Worm (Caenorhabditis elegans): ENCODE results near the gene dlc-1.

Gene dlc-1

DNA sequence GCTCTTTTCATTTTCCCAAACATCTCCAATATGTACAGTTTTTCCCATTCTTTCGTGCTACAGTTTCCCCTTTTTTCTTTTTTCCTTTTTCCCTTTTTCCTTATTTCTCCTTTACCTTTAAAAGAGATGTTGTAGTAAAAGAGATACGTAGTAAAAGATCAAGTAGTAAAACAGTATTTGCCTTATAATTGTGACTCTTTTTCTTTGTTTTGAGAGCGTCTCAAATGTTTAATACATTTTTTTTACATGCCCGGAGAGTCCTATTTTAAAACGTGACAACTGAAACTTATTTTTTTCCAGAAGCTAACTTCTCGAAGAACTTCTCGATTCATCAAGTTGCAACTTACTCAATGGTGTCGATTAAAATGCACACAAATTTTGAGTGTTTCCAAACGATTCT lies 44.3 kb upstream of the dlc-1 start, which contains the start of gene F23F12.12:
TSS of gene F23F12.12 (plus strand) at position 301 of the 400 bp plus-strand sequence.
- no peak for TF ChIP-seq lin-14 (GFP tag; optimal IDR thresholded peaks at IDR 0.05)
- TF ChIP-seq fkh-4 (tag; optimal IDR thresholded peaks at IDR 0.05; ENCODE audit: borderline replicate concordance) = no peak
- no peak for TF ChIP-seq nhr-47 (tag; optimal IDR thresholded peaks at IDR 0.05)
- no peak for TF ChIP-seq lir-3 (tag; optimal IDR thresholded peaks at IDR 0.05; ENCODE audit: poor library complexity)
- TF ChIP-seq ceh-88 (GFP tag; IDR thresholded peaks at IDR 0.05) = no peak
- TF ChIP-seq sptf-1 (tag; optimal IDR thresholded peaks at IDR 0.05) = no peak
- no peak for TF ChIP-seq unc-98 (GFP tag; IDR thresholded peaks at IDR 0.05)
- TF ChIP-seq ceh-63 (GFP tag; optimal IDR thresholded peaks at IDR 0.05) = no peak
- no peak for TF ChIP-seq tbx-2 (tag; optimal IDR thresholded peaks at IDR 0.05)
- TF ChIP-seq egl-13 (tag; optimal IDR thresholded peaks at IDR 0.05) = no peak

DNA sequence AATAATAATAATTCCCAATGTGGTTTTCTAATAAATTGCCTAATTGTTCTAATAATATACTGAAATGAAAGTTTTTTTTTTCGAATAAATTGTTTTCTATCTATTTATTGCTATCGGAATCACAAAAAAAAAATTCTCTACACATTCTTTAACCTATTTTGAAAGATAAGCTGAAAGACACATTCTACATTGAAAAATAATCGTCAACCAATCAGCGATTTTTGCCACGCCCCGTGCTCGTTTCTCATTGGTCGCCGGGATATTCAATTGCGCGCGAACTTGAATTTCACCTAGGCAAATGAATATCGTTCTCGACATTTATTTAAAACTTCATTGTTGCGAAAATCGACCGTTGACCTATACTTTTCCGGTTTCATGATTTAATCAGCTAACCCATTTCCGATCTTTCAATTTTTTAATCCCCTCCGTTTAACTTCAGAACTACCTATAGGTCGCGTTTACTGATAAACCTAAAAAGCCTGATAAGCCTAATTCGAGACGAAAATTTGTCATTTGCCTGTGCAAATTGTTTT lies 36.5 kb upstream of the dlc-1 start, which contains the start of gene F23F12.3:
TSS of gene F23F12.3 (plus strand) at position 483 of the 533 bp plus-strand sequence.
- no peak for TF ChIP-seq isw-1 (GFP tag; IDR thresholded peaks at IDR 0.05)
- TF ChIP-seq nhr-20 (tag; optimal IDR thresholded peaks at IDR 0.05) = no peak
- TF ChIP-seq swsn-7 (tag; optimal IDR thresholded peaks at IDR 0.05) = no peak
- TF ChIP-seq elt-2 (tag; optimal IDR thresholded peaks at IDR 0.05) = peak; percentile 32
- no peak for TF ChIP-seq hlh-17 (GFP tag; optimal IDR thresholded peaks at IDR 0.05; ENCODE audit: borderline replicate concordance)
- TF ChIP-seq C16A3.4 (tag; optimal IDR thresholded peaks at IDR 0.05) = no peak

DNA sequence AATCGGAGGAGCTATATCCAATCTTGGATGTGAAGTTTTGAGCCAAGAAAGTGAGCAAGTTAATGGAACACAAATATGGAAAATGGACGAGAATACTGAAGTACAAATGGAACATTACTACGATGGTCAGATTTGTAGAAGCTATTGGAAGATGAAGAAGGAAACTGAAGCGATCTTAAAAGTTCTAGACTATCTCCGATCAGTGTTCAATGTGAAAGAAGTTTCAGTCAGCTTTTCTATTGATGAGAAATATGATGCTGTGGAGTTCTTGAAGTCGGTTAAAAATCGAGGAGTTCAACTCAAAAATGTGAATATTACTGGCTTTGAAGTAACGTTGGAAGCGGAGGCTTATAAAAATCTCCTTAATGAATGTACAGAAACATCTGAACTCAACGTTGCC lies 35.5 kb upstream of the dlc-1 start:
- TF ChIP-seq efl-1 (optimal IDR thresholded peaks at IDR 0.05) (no peak), efl-1 (GFP tag; optimal IDR thresholded peaks at IDR 0.05 in 1 of 2) (peak in 1 of 2 experiments; percentile 71), unc-86 (tag; optimal IDR thresholded peaks at IDR 0.05) (no peak), sptf-1 (tag; optimal IDR thresholded peaks at IDR 0.05) (no peak)

- TF ChIP-seq efl-3 (GFP tag; optimal IDR thresholded peaks at IDR 0.05) (no peak), pax-3 (tag; optimal IDR thresholded peaks at IDR 0.05) (no peak), fos-1 (tag; optimal IDR thresholded peaks at IDR 0.05) (no peak), tbx-2 (tag; optimal IDR thresholded peaks at IDR 0.05) (no peak), pag-3 (tag; optimal IDR thresholded peaks at IDR 0.05; ENCODE audit: borderline replicate concordance, insufficient read depth) (no peak), jun-1 (tag; optimal IDR thresholded peaks at IDR 0.05) (no peak), nhr-28 (tag; optimal IDR thresholded peaks at IDR 0.05) (no peak), ceh-8 (GFP tag; optimal IDR thresholded peaks at IDR 0.05) (no peak), grh-1 (GFP tag; IDR thresholded peaks at IDR 0.05) (no peak), hlh-4 (tag; optimal IDR thresholded peaks at IDR 0.05) (no peak), fkh-4 (tag; optimal IDR thresholded peaks at IDR 0.05; ENCODE audit: borderline replicate concordance) (no peak)
Observed at ce11 chrIII:6498176-6498575, 34.6 kb upstream of the dlc-1 start, which contains the start of gene sdz-15. Gene sdz-15 (plus strand): TSS chrIII:6498476.

DNA sequence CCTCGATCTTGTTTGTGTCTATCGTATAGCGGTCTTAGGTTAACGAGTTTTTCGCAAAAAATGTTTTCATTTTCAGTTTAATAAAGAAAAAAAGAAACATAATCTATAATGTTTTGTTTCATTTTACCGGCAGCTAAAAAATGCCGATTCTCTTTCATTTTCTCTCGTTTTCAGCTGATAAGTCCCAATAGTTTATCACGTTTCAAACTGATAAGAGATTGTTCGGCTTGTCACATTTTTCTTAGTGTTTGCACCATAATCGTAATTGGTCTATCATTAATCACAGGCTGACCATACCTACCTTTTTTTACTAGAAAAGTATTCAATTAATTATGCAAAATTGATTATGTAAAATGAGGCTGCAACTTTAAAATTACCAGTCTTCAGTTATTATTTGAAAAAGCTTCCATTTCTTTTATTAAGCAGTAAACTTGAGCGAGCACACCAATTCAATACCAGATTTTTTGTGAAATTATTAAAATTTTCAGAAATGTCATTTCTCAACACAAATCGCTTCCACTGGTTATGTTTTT lies 31.7 kb upstream of the dlc-1 start, which contains the start of gene F23F12.13:
TSS of gene F23F12.13 (plus strand) at position 483 of the 533 bp plus-strand sequence.
- TF ChIP-seq elt-2 (tag; optimal IDR thresholded peaks at IDR 0.05) (peak; percentile 84), efl-1 (optimal IDR thresholded peaks at IDR 0.05) (no peak), efl-1 (GFP tag; optimal IDR thresholded peaks at IDR 0.05 in 1 of 2) (peak in 1 of 2 experiments; percentile 69), rnt-1 (tag; optimal IDR thresholded peaks at IDR 0.05) (no peak), Y116A8C.19 (tag; optimal IDR thresholded peaks at IDR 0.05; ENCODE audit: borderline replicate concordance) (no peak)

DNA sequence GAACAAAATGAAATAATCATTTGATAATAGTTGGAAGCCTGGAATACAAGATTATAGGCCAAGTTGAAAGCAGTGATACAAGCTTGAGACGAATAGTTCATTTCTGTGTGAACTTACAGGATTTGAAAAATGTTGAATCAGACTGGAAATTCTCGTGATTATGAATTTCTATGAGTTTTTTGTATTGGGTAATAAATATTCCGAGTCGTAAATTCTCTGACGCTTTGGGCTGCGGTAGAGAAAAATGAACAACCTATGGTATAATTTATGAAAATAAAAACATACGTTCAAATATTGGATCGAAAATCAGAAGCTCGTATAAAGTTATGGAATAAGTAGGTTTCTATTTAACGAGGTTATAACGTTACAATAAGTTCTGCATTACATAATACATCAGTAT lies 29.2 kb upstream of the dlc-1 start, which contains the start of gene srb-11:
TSS of gene srb-11 (minus strand) at position 101 of the 400 bp plus-strand sequence.
- TF ChIP-seq aly-2 (tag; optimal IDR thresholded peaks at IDR 0.05) = no peak
- no peak for TF ChIP-seq pqm-1 (tag; optimal IDR thresholded peaks at IDR 0.05)
- TF ChIP-seq ceh-8 (GFP tag; optimal IDR thresholded peaks at IDR 0.05) = no peak
- TF ChIP-seq rnt-1 (tag; optimal IDR thresholded peaks at IDR 0.05) = no peak
- TF ChIP-seq grh-1 (GFP tag; IDR thresholded peaks at IDR 0.05) = no peak
- no peak for TF ChIP-seq unc-62 (GFP tag; optimal IDR thresholded peaks at IDR 0.05)
- TF ChIP-seq ces-1 (GFP tag; optimal IDR thresholded peaks at IDR 0.05) = no peak
- TF ChIP-seq lin-15B (tag; optimal IDR thresholded peaks at IDR 0.05) = no peak
- TF ChIP-seq mdl-1 (tag; optimal IDR thresholded peaks at IDR 0.05) = no peak
- TF ChIP-seq ceh-90 (tag; optimal IDR thresholded peaks at IDR 0.05) = no peak
- no peak for TF ChIP-seq dpl-1 (GFP tag; optimal IDR thresholded peaks at IDR 0.05)
- TF ChIP-seq lin-14 (GFP tag; optimal IDR thresholded peaks at IDR 0.05) = no peak
- no peak for TF ChIP-seq ama-1 (optimal IDR thresholded peaks at IDR 0.05)
- no peak for TF ChIP-seq lir-3 (tag; optimal IDR thresholded peaks at IDR 0.05; ENCODE audit: poor library complexity)
- no peak for TF ChIP-seq jun-1 (tag; optimal IDR thresholded peaks at IDR 0.05)
- no peak for TF ChIP-seq ets-5 (GFP tag; IDR thresholded peaks at IDR 0.05)
- no peak for TF ChIP-seq Y116A8C.19 (tag; optimal IDR thresholded peaks at IDR 0.05; ENCODE audit: borderline replicate concordance)
- no peak for TF ChIP-seq lsy-2 (tag; optimal IDR thresholded peaks at IDR 0.05)

All from whole organism, L1 larva.